Worm (Caenorhabditis elegans) whole organism, L3 larva: ENCODE results near the gene str-99.

Experiments used
- R02D3.7 ChIP-seq: fragments of 150-350 bp; optimal IDR thresholded peaks from 2 replicates; lab custom pipeline; 2014; ENCODE audit warnings: missing biosample characterization, missing genetic modification characterization
- ZK546.5 ChIP-seq: sonication (generic microtip); optimal IDR thresholded peaks from 2 replicates; lab custom pipeline; 2017; ENCODE audit warnings: missing biosample characterization, missing genetic modification characterization
- aly-2 ChIP-seq: fragments of 150-350 bp; optimal IDR thresholded peaks from 2 replicates; lab custom pipeline; 2014; ENCODE audit warnings: missing biosample characterization, missing genetic modification characterization
- ceh-16 ChIP-seq: sonication (generic microtip); optimal IDR thresholded peaks from 2 replicates; lab custom pipeline; 2017; ENCODE audit warnings: missing biosample characterization, missing genetic modification characterization
- ceh-28 ChIP-seq: fragments of 150-350 bp; optimal IDR thresholded peaks from 2 replicates; lab custom pipeline; 2014; ENCODE audit warnings: missing biosample characterization, missing genetic modification reagents, missing genetic modification characterization
- egl-27 ChIP-seq: sonication (generic microtip); optimal IDR thresholded peaks from 4 replicates; lab custom pipeline; 2017; ENCODE audit warnings: missing biosample characterization, missing genetic modification reagents, missing genetic modification characterization
- egl-5 ChIP-seq: fragments of 150-350 bp; optimal IDR thresholded peaks from 2 replicates; lab custom pipeline; 2017; ENCODE audit warnings: missing biosample characterization, missing genetic modification reagents, missing genetic modification characterization, inconsistent platforms
- elt-1 ChIP-seq: fragments of 150-350 bp; optimal IDR thresholded peaks from 2 replicates; lab custom pipeline; 2014; ENCODE audit warnings: missing biosample characterization, missing genetic modification characterization
- eor-1 ChIP-seq, 2 experiments: fragments of 150-350 bp; optimal IDR thresholded peaks; 2 replicates each; lab custom pipeline; 2014 to 2018; ENCODE audit warnings: missing biosample characterization in 2 of 2, missing genetic modification characterization in 2 of 2
- fkh-10 ChIP-seq: sonication (generic microtip); optimal IDR thresholded peaks from 2 replicates; lab custom pipeline; 2017; ENCODE audit warnings: missing biosample characterization, missing genetic modification reagents, missing genetic modification characterization
- fkh-2 ChIP-seq: fragments of 150-350 bp; optimal IDR thresholded peaks from 2 replicates; lab custom pipeline; 2014; ENCODE audit warnings: missing biosample characterization, missing genetic modification reagents, missing genetic modification characterization
- fos-1 ChIP-seq: fragments of 150-350 bp; optimal IDR thresholded peaks from 2 replicates; lab custom pipeline; 2014; ENCODE audit warnings: missing biosample characterization, missing genetic modification characterization
- hmg-11 ChIP-seq: sonication (generic microtip); optimal IDR thresholded peaks from 2 replicates; lab custom pipeline; 2016; ENCODE audit warnings: missing genetic modification characterization, missing compliant biosample characterization
- jun-1 ChIP-seq: fragments of 150-350 bp; optimal IDR thresholded peaks from 2 replicates; lab custom pipeline; 2014; ENCODE audit warnings: missing biosample characterization, missing genetic modification reagents, missing genetic modification characterization
- lin-15B ChIP-seq: fragments of 150-350 bp; optimal IDR thresholded peaks from 2 replicates; lab custom pipeline; 2014; ENCODE audit warnings: missing biosample characterization, missing genetic modification characterization
- lin-39 ChIP-seq: fragments of 150-350 bp; optimal IDR thresholded peaks from 2 replicates; lab custom pipeline; 2018; ENCODE audit warnings: missing biosample characterization, missing genetic modification reagents, missing genetic modification characterization
- lsy-12 ChIP-seq: sonication (generic microtip); optimal IDR thresholded peaks from 2 replicates; lab custom pipeline; 2016; ENCODE audit warnings: mild to moderate bottlenecking, missing genetic modification characterization, missing compliant biosample characterization
- mdl-1 ChIP-seq: fragments of 150-350 bp; optimal IDR thresholded peaks from 2 replicates; lab custom pipeline; 2014; ENCODE audit warnings: missing biosample characterization, missing genetic modification characterization
- nfya-1 ChIP-seq: sonication (generic microtip); optimal IDR thresholded peaks from 2 replicates; lab custom pipeline; 2017; ENCODE audit warnings: missing genetic modification characterization, mild to moderate bottlenecking, missing compliant biosample characterization, antibody characterized with exemption, moderate library complexity; ENCODE audit not compliant: insufficient read depth
- nhr-12 ChIP-seq: fragments of 150-350 bp; optimal IDR thresholded peaks from 2 replicates; lab custom pipeline; 2014; ENCODE audit warnings: missing biosample characterization, missing genetic modification characterization
- nhr-23 ChIP-seq: fragments of 150-350 bp; optimal IDR thresholded peaks from 2 replicates; lab custom pipeline; 2014; ENCODE audit warnings: missing biosample characterization, missing genetic modification reagents, missing genetic modification characterization
- nhr-237 ChIP-seq: fragments of 150-350 bp; optimal IDR thresholded peaks from 2 replicates; lab custom pipeline; 2014; ENCODE audit warnings: missing biosample characterization, missing genetic modification characterization
- nhr-25 ChIP-seq: sonication (generic microtip); optimal IDR thresholded peaks from 2 replicates; lab custom pipeline; 2017; ENCODE audit warnings: missing biosample characterization, missing genetic modification characterization
- nhr-28 ChIP-seq: fragments of 150-350 bp; optimal IDR thresholded peaks from 2 replicates; lab custom pipeline; 2014; ENCODE audit warnings: missing biosample characterization, missing genetic modification characterization
- nhr-43 ChIP-seq: sonication (generic microtip); optimal IDR thresholded peaks from 2 replicates; lab custom pipeline; 2016; ENCODE audit warnings: mild to moderate bottlenecking, missing genetic modification characterization, missing compliant biosample characterization; ENCODE audit not compliant: poor library complexity, severe bottlenecking
- nhr-67 ChIP-seq: fragments of 150-350 bp; optimal IDR thresholded peaks from 2 replicates; lab custom pipeline; 2014; ENCODE audit warnings: missing biosample characterization, missing genetic modification characterization
- nhr-77 ChIP-seq: fragments of 150-350 bp; optimal IDR thresholded peaks from 2 replicates; lab custom pipeline; 2014; ENCODE audit warnings: missing biosample characterization, missing genetic modification characterization
- pha-4 ChIP-seq: fragments of 150-350 bp; optimal IDR thresholded peaks from 2 replicates; lab custom pipeline; 2014; ENCODE audit warnings: missing biosample characterization, missing genetic modification reagents, missing genetic modification characterization
- pqm-1 ChIP-seq: fragments of 150-350 bp; optimal IDR thresholded peaks from 2 replicates; lab custom pipeline; 2017; ENCODE audit warnings: missing biosample characterization, missing genetic modification characterization, inconsistent platforms
- sea-2 ChIP-seq: fragments of 150-350 bp; sonication (generic microtip); optimal IDR thresholded peaks from 4 replicates; lab custom pipeline; 2014; ENCODE audit warnings: missing biosample characterization, missing genetic modification reagents, missing genetic modification characterization
- skn-1 ChIP-seq: fragments of 150-350 bp; optimal IDR thresholded peaks from 2 replicates; lab custom pipeline; 2014; ENCODE audit warnings: missing biosample characterization, missing genetic modification characterization
- tbx-2 ChIP-seq: sonication (generic microtip); optimal IDR thresholded peaks from 2 replicates; lab custom pipeline; 2016; ENCODE audit warnings: mild to moderate bottlenecking, missing genetic modification characterization, missing compliant biosample characterization
- unc-39 ChIP-seq: sonication (generic microtip); optimal IDR thresholded peaks from 4 replicates; lab custom pipeline; 2017; ENCODE audit warnings: missing biosample characterization, missing genetic modification characterization
- unc-62 ChIP-seq: fragments of 150-350 bp; sonication (generic microtip); optimal IDR thresholded peaks from 4 replicates; lab custom pipeline; 2014; ENCODE audit warnings: missing biosample characterization, missing genetic modification reagents, missing genetic modification characterization
- ztf-11 ChIP-seq: fragments of 150-350 bp; optimal IDR thresholded peaks from 2 replicates; lab custom pipeline; 2014; ENCODE audit warnings: missing biosample characterization, missing genetic modification characterization

The str-99 gene

DNA sequence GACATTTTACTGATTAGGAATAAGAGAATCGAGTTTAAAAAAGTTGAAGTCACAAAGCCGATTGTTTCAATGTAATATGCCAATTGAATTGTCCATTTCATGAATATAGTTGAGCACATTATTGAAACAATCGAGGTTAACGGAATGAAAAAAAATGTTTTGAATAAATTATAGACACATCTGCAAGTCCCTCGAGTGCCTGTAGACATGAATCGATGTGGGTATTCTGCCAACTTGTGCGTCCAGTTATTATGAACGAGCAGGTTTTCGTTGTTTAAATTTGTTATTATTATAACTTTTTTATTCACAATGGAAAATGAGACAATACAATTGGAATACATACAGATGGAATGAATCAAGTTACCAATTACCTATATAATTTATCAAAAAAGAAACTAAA is at the start of gene str-99:
Gene str-99 (minus strand): TSS at position 101 of the 400 bp plus-strand sequence.
- TF ChIP-seq jun-1 (tag; lab: Kevin White, UChicago): no peak
- TF ChIP-seq aly-2: no peak
- no peak for TF ChIP-seq nhr-43
- TF ChIP-seq R02D3.7 (tag; lab: Kevin White, UChicago): no peak
- TF ChIP-seq nhr-12 (tag; lab: Kevin White, UChicago): no peak
- no peak for TF ChIP-seq elt-1
- TF ChIP-seq nhr-67: no peak
- TF ChIP-seq unc-39 (tag; lab: Kevin White, UChicago): no peak
- no peak for TF ChIP-seq egl-27 (tag; lab: Kevin White, UChicago)
- TF ChIP-seq pha-4 (tag; lab: Kevin White, UChicago): no peak
- no peak for TF ChIP-seq tbx-2 (tag; lab: Kevin White, UChicago)
- no peak for TF ChIP-seq lin-15B
- no peak for TF ChIP-seq hmg-11 (tag; lab: Kevin White, UChicago)
- no peak for TF ChIP-seq nfya-1 (tag; lab: Kevin White, UChicago)
- TF ChIP-seq nhr-77 (tag; lab: Kevin White, UChicago): no peak
- TF ChIP-seq fkh-2: no peak

DNA sequence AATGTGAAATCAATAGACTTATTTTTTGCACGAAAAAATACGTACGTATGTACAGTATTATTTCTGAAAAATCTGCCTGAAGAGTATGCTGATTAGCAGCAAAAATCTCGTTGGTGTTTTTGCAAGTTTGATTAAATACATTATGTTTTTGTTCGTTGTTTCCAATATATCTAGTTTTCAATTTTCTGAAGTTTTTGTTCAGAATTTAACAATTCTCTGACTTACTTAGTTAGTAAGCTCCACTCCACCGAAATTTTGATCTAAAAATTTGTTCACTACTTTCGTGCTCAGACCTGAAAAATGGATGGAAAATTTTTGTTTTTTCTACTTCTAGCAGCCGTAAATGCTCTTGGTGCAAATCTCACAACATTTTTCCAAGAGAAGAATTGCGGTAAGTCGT is 46.6 kb upstream of the str-99 start, which contains the start of gene irld-26:
Gene irld-26 (plus strand): TSS at position 301 of the 400 bp plus-strand sequence.
- TF ChIP-seq sea-2 (GFP tag; lab: Kevin White, UChicago) (no peak), fkh-10 (GFP tag; lab: Kevin White, UChicago) (no peak), egl-5 (tag; lab: Kevin White, UChicago) (no peak), skn-1 (tag; lab: Kevin White, UChicago) (no peak), nhr-25 (tag; lab: Kevin White, UChicago) (no peak), mdl-1 (no peak), lin-39 (tag; lab: Kevin White, UChicago) (no peak), nhr-77 (tag; lab: Kevin White, UChicago) (no peak)
- TF ChIP-seq, all 47 proteins: peak for 0

DNA sequence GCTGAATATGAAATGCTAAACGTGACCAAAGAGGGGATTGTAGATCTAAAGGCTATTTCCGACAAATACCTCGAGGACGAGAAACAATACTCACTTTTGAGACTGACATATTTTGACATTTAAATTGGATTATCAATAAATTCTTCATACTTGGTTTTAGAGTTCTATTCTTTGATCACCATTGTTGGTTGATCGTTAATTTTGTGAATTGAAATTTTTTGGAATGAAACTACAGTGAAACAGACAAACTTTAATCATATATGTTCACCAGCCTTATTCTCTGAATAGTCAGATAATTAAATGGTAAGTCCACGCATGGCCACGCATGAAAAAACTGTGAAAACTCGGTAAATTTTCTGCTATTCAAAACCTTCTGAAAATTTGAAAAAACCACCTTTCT is 44.3 kb upstream of the str-99 start, which contains the start of gene F11A5.18:
Gene F11A5.18 (plus strand): TSS at position 301 of the 400 bp plus-strand sequence.
- TF ChIP-seq pqm-1 (tag; lab: Kevin White, UChicago) (no peak), mdl-1 (no peak), hmg-11 (tag; lab: Kevin White, UChicago) (no peak), nhr-12 (tag; lab: Kevin White, UChicago) (no peak), nhr-77 (tag; lab: Kevin White, UChicago) (no peak), ztf-11 (tag; lab: Kevin White, UChicago) (no peak), tbx-2 (tag; lab: Kevin White, UChicago) (no peak), ceh-28 (no peak), nhr-28 (tag; lab: Kevin White, UChicago) (no peak), lin-15B (no peak), egl-27 (tag; lab: Kevin White, UChicago) (no peak), ceh-16 (tag; lab: Kevin White, UChicago) (no peak)

DNA sequence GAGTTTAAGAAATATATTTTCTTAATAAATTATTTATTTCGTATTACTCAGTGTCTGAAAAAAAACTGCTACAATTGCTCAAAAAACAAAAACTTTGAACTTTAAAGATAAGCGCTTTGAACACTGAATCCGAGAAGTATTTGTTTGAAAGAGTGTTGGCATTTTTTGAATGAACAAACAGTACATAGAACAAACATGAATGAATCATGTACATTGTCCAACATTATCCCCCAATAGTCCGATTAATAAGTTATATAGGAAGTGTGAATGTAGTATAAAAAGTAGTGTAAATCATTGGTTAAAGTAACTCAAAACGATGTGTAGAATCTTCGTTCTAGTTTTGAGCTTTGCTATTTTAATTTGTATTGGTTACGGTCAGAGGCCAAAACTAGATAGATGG is 43.4 kb upstream of the str-99 start, which contains the start of gene F11A5.17:
Gene F11A5.17 (plus strand): TSS at position 301 of the 400 bp plus-strand sequence.
- TF ChIP-seq eor-1 (tag; optimal IDR thresholded peaks at IDR 0.05; lab: Kevin White, UChicago): no peak
- TF ChIP-seq lsy-12 (tag; lab: Kevin White, UChicago): no peak
- TF ChIP-seq unc-62 (GFP tag; lab: Kevin White, UChicago): no peak
- TF ChIP-seq nhr-12 (tag; lab: Kevin White, UChicago): no peak
- TF ChIP-seq jun-1 (tag; lab: Kevin White, UChicago): no peak
- TF ChIP-seq lin-39 (tag; lab: Kevin White, UChicago): no peak
- TF ChIP-seq sea-2 (GFP tag; lab: Kevin White, UChicago): no peak
- TF ChIP-seq mdl-1: no peak
- TF ChIP-seq, all 47 proteins: peak for 0

DNA sequence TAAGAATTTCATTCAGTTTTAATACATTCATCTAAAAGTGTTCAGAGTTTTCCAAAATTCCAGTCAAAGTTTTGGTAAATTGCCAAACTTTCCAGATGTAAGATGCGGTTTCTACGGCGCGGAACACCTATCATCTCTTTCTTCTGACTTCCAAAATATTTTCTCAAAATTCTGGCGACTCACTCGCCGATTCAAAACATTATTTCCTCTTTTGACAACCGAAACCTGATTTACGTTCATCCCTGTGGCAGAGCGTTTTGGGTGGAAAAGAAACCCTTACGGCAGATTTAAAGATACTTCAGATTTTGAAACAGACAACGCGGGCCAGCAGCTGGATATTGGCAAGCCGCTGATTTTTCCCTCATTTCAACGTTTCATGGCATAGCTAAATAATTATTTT is 39.7 kb upstream of the str-99 start, which contains the start of gene F11A5.5:
Gene F11A5.5 (plus strand): TSS at position 301 of the 400 bp plus-strand sequence.
- TF ChIP-seq fos-1 (no peak), nhr-23 (tag; lab: Kevin White, UChicago) (no peak), nhr-237 (no peak), lin-15B (no peak), nhr-43 (no peak), nhr-77 (tag; lab: Kevin White, UChicago) (no peak), lin-39 (tag; lab: Kevin White, UChicago) (no peak), nhr-12 (tag; lab: Kevin White, UChicago) (no peak), ceh-28 (no peak), nhr-67 (no peak), nfya-1 (tag; lab: Kevin White, UChicago) (no peak), egl-27 (tag; lab: Kevin White, UChicago) (no peak), mdl-1 (no peak), ZK546.5 (tag; lab: Kevin White, UChicago) (no peak), egl-5 (tag; lab: Kevin White, UChicago) (no peak)
